Fruit fly (Drosophila melanogaster): ENCODE results near the gene CG3857.
A peak's percentile ranks its signal among the peaks of the same experiment; 100 is the strongest.

CG3857 gene

DNA sequence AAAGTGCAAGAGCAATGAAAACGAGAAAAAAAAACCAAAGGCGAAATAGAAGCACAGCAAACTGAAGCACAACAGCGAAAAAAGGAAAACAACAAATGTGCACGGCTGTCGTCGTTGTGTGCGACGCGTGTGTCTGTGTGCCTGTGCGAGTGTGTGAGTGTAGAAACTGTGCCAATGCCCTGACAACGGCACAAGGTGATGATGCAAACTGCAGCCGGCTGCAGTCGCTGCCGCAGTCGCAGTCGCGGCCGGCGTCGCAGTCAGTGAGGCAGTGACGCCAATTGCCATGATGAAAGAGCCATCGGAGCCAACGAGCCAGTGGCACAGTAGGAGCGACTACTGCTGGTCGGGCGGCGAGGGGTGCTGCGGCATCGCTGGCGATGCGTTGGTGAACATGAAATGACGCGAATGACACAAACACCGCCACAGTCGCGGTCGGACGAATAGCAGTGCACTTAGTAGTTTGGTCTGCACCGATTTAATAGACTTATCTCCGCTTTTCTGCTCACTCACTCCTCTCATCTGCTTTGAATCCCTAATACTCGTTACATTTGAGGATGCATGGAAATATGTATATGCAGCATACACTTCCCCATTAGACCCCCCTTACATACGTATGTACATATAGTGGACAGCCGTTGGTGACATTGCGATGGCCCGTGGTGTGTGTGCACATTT lies 28.9 kb upstream of the CG3857 start (continued):
- TF ChIP-seq hkb (optimal IDR thresholded peaks at IDR 0.05): no peak
- TF ChIP-seq hkb (GFP tag; IDR thresholded peaks at IDR 0.05): peak; percentile 66
- TF ChIP-seq cg (GFP tag; optimal IDR thresholded peaks at IDR 0.05): peak; percentile 58
- TF ChIP-seq dmrt11E (tag; optimal IDR thresholded peaks at IDR 0.05): no peak
- peak; percentile 62 for TF ChIP-seq gem (tag; optimal IDR thresholded peaks at IDR 0.05)
- TF ChIP-seq kah (GFP tag; optimal IDR thresholded peaks at IDR 0.05): peak; percentile 65
- peak; percentile 51 for TF ChIP-seq CG8089 (GFP tag; optimal IDR thresholded peaks at IDR 0.05)
- TF ChIP-seq Taf1 (GFP tag; IDR thresholded peaks at IDR 0.05): no peak
- no peak for TF ChIP-seq D (optimal IDR thresholded peaks at IDR 0.05)
- peak; percentile 73 for TF ChIP-seq D (GFP tag; optimal IDR thresholded peaks at IDR 0.05)
- TF ChIP-seq chm (GFP tag; IDR thresholded peaks at IDR 0.05): no peak
- TF ChIP-seq ttk (GFP tag; IDR thresholded peaks at IDR 0.05): peak; percentile 54; the same call in 1 of the 2 replicates
- TF ChIP-seq ATbp (GFP tag; optimal IDR thresholded peaks at IDR 0.05): peak; percentile 87
- peak; percentile 34; the same call in 1 of the 2 replicates for TF ChIP-seq ap (GFP tag; IDR thresholded peaks at IDR 0.05)
- peak; percentile 18 for TF ChIP-seq pros (GFP tag; optimal IDR thresholded peaks at IDR 0.05)
- peak; percentile 50 to 74 for TF ChIP-seq Pdp1 (GFP tag; optimal IDR thresholded peaks at IDR 0.05)
- peak; percentile 24; the same call in 1 of the 2 replicates for TF ChIP-seq dimm (GFP tag; IDR thresholded peaks at IDR 0.05)
- TF ChIP-seq CG14014 (GFP tag; IDR thresholded peaks at IDR 0.05): peak; percentile 11; the same call in 1 of the 2 replicates
- TF ChIP-seq CG18619 (GFP tag; optimal IDR thresholded peaks at IDR 0.05): peak; percentile 44
- peak; percentile 16 for TF ChIP-seq Mes4 (GFP tag; optimal IDR thresholded peaks at IDR 0.05)
- TF ChIP-seq sc (optimal IDR thresholded peaks at IDR 0.05): no peak
- peak; percentile 32 for TF ChIP-seq sc (GFP tag; optimal IDR thresholded peaks at IDR 0.05)
- TF ChIP-seq CG9817 (tag; optimal IDR thresholded peaks at IDR 0.05): peak; percentile 15
- TF ChIP-seq amos (GFP tag; IDR thresholded peaks at IDR 0.05; ENCODE audit: partially characterized antibody): no peak
- TF ChIP-seq shn (GFP tag; optimal IDR thresholded peaks at IDR 0.05): peak; percentile 11
- TF ChIP-seq crp (GFP tag; optimal IDR thresholded peaks at IDR 0.05): peak in 1 of 2 experiments; percentile 26
- peak; percentile 80 for TF ChIP-seq Oli (tag; optimal IDR thresholded peaks at IDR 0.05)
- TF ChIP-seq tx (GFP tag; optimal IDR thresholded peaks at IDR 0.05): no peak
- TF ChIP-seq CG12219 (GFP tag; optimal IDR thresholded peaks at IDR 0.05): peak; percentile 71
- TF ChIP-seq CG12071 (GFP tag; optimal IDR thresholded peaks at IDR 0.05): peak; percentile 67
- TF ChIP-seq Bgb (GFP tag; IDR thresholded peaks at IDR 0.05; ENCODE audit: partially characterized antibody): no peak
- TF ChIP-seq dm (GFP tag; optimal IDR thresholded peaks at IDR 0.05): no peak
- peak; percentile 2 for TF ChIP-seq CG3163 (GFP tag; optimal IDR thresholded peaks at IDR 0.05)
- TF ChIP-seq Deaf1 (tag; optimal IDR thresholded peaks at IDR 0.05): peak; percentile 41
- TF ChIP-seq Nf-YB (GFP tag; optimal IDR thresholded peaks at IDR 0.05): peak; percentile 39
- no peak for TF ChIP-seq sima (GFP tag; optimal IDR thresholded peaks at IDR 0.05)
- TF ChIP-seq Atf-2 (GFP tag; optimal IDR thresholded peaks at IDR 0.05): peak; percentile 47
- TF ChIP-seq CG15601 (tag; optimal IDR thresholded peaks at IDR 0.05): peak; percentile 73
- peak; percentile 72 for TF ChIP-seq ewg (GFP tag; optimal IDR thresholded peaks at IDR 0.05)
- TF ChIP-seq CG5180 (GFP tag; optimal IDR thresholded peaks at IDR 0.05): peak; percentile 75
- peak; percentile 62 for TF ChIP-seq ssp (GFP tag; IDR thresholded peaks at IDR 0.05)
- peak; percentile 21 for TF ChIP-seq twi (tag; optimal IDR thresholded peaks at IDR 0.05)
- TF ChIP-seq CG11093 (GFP tag; IDR thresholded peaks at IDR 0.05): peak; percentile 58; the same call in 1 of the 3 replicates
- TF ChIP-seq grau (tag; optimal IDR thresholded peaks at IDR 0.05): peak; percentile 57
- TF ChIP-seq Opbp (GFP tag; IDR thresholded peaks at IDR 0.05; ENCODE audit: partially characterized antibody): no peak
- peak; percentile 56 for TF ChIP-seq CG17328 (GFP tag; IDR thresholded peaks at IDR 0.05)
- peak; percentile 45 for TF ChIP-seq CG17186 (GFP tag; optimal IDR thresholded peaks at IDR 0.05)
- TF ChIP-seq HmgZ (tag; optimal IDR thresholded peaks at IDR 0.05): peak; percentile 5
- TF ChIP-seq Six4 (GFP tag; optimal IDR thresholded peaks at IDR 0.05): peak; percentile 44
- TF ChIP-seq Bdp1 (GFP tag; optimal IDR thresholded peaks at IDR 0.05): no peak

Data from whole organism, embryonic.